Worm (Caenorhabditis elegans) whole organism, mixed stage, embryonic: Measurements from ENCODE around the gene cpg-1.

ENCODE experiments used
- blmp-1 ChIP-seq: fragments of 150-350 bp; optimal IDR thresholded peaks from 2 replicates; lab custom pipeline; 2014; ENCODE audit warnings: missing biosample characterization, missing genetic modification characterization
- ceh-39 ChIP-seq: fragments of 150-350 bp; optimal IDR thresholded peaks from 2 replicates; lab custom pipeline; 2014; ENCODE audit warnings: missing biosample characterization, missing genetic modification characterization
- elt-3 ChIP-seq: fragments of 150-350 bp; optimal IDR thresholded peaks from 2 replicates; lab custom pipeline; 2014; ENCODE audit warnings: missing biosample characterization, missing genetic modification characterization
- ham-2 ChIP-seq: fragments of 200-800 bp; sonication (Bioruptor generic); optimal IDR thresholded peaks from 2 replicates; lab custom pipeline; 2018; ENCODE audit warnings: mild to moderate bottlenecking, missing genetic modification characterization, missing compliant biosample characterization
- lin-13 ChIP-seq: fragments of 150-350 bp; optimal IDR thresholded peaks from 2 replicates; lab custom pipeline; 2014; ENCODE audit warnings: missing biosample characterization, missing genetic modification characterization
- lin-32 ChIP-seq: fragments of 200-800 bp; sonication (Bioruptor generic); optimal IDR thresholded peaks from 2 replicates; lab custom pipeline; 2018; ENCODE audit warnings: mild to moderate bottlenecking, missing genetic modification characterization, missing compliant biosample characterization
- lsy-2 ChIP-seq: fragments of 150-350 bp; optimal IDR thresholded peaks from 2 replicates; lab custom pipeline; 2014; ENCODE audit warnings: missing biosample characterization, missing genetic modification characterization
- mep-1 ChIP-seq: fragments of 150-350 bp; optimal IDR thresholded peaks from 2 replicates; lab custom pipeline; 2017; ENCODE audit warnings: missing biosample characterization, missing genetic modification reagents, missing genetic modification characterization, inconsistent platforms
- nhr-237 ChIP-seq: fragments of 150-350 bp; optimal IDR thresholded peaks from 2 replicates; lab custom pipeline; 2014; ENCODE audit warnings: missing biosample characterization, missing genetic modification characterization
- nhr-76 ChIP-seq: sonication (generic microtip); optimal IDR thresholded peaks from 2 replicates; lab custom pipeline; 2017; ENCODE audit warnings: missing biosample characterization, missing genetic modification characterization
- pha-4 ChIP-seq: fragments of 150-350 bp; optimal IDR thresholded peaks from 2 replicates; lab custom pipeline; 2018; ENCODE audit warnings: missing biosample characterization, missing genetic modification reagents, missing genetic modification characterization
- unc-39 ChIP-seq: fragments of 150-350 bp; optimal IDR thresholded peaks from 2 replicates; lab custom pipeline; 2014; ENCODE audit warnings: missing biosample characterization, missing genetic modification characterization
- ztf-11 ChIP-seq: fragments of 150-350 bp; optimal IDR thresholded peaks from 2 replicates; lab custom pipeline; 2014; ENCODE audit warnings: missing biosample characterization, missing genetic modification characterization

DNA sequence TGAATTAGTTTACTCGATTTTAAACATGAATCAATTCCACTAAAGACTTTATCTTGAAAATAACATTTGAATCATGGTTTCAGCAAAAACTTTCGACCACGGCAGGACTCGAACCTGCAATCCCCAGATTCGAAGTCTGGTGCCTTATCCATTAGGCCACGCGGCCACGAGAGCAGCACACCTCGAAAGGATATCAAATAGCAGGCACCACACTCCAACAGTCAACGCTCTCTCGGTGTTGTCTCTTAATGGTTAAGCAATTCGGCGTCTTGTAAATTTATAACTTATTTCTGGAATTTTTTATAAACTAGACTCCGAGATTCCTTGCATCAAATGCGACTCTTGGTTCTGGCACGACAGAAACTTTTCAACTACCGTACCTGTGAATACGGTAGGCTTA, 18.4 kb upstream of the cpg-1 start:
- TF ChIP-seq nhr-76 (tag; lab: Kevin White, UChicago) = no peak
- TF ChIP-seq nhr-237 (tag; lab: Kevin White, UChicago) = no peak
- peak; percentile 52 for TF ChIP-seq ceh-39
- TF ChIP-seq lsy-2 (tag; lab: Kevin White, UChicago) = peak; percentile 45
- TF ChIP-seq pha-4 (tag; lab: Kevin White, UChicago) = peak; percentile 37
- no peak for TF ChIP-seq elt-3 (tag; lab: Kevin White, UChicago)
- peak; percentile 16 for TF ChIP-seq ztf-11
- TF ChIP-seq blmp-1 (tag; lab: Kevin White, UChicago) = no peak
- peak; percentile 83 for TF ChIP-seq lin-32
- peak; percentile 30 for TF ChIP-seq lin-13 (tag; lab: Kevin White, UChicago)
- TF ChIP-seq unc-39 = peak; percentile 40
- peak; percentile 78 for TF ChIP-seq ham-2 (GFP tag; lab: Kevin White, UChicago)
- peak; percentile 73 for TF ChIP-seq mep-1 (tag; lab: Kevin White, UChicago)
